Fruit fly (Drosophila melanogaster) whole organism, pupa: ENCODE data around the gene CG11837.

ENCODE experiments used
- CG15710 ChIP-seq: fragments of 200-800 bp; sonication (Bioruptor generic); optimal IDR thresholded peaks from 2 replicates; lab custom pipeline; 2018; ENCODE audit warnings: missing biosample characterization, mild to moderate bottlenecking, missing genetic modification characterization, moderate library complexity
- CG34367 ChIP-seq: fragments of 200-800 bp; sonication (Bioruptor generic); optimal IDR thresholded peaks from 2 replicates; lab custom pipeline; 2018; ENCODE audit warnings: missing biosample characterization, mild to moderate bottlenecking, missing genetic modification characterization
- CG4496 ChIP-seq: fragments of 200-800 bp; sonication (Bioruptor generic); IDR thresholded peaks from 3 replicates; pipeline ENCODE4 v1.3.6; 2022; ENCODE audit warnings: missing biosample characterization, missing genetic modification characterization
- CG8159 ChIP-seq: fragments of 200-800 bp; sonication (Bioruptor generic); optimal IDR thresholded peaks from 3 replicates; lab custom pipeline; 2018; ENCODE audit warnings: missing biosample characterization, mild to moderate bottlenecking, missing genetic modification characterization, moderate library complexity
- CG8301 ChIP-seq: fragments of 200-800 bp; sonication (Bioruptor generic); optimal IDR thresholded peaks from 2 replicates; lab custom pipeline; 2018; ENCODE audit warnings: missing biosample characterization, mild to moderate bottlenecking, missing genetic modification characterization
- D1 ChIP-seq: fragments of 200-800 bp; sonication (Bioruptor generic); optimal IDR thresholded peaks from 2 replicates; lab custom pipeline; 2018; ENCODE audit warnings: missing biosample characterization, mild to moderate bottlenecking, missing genetic modification characterization, moderate library complexity
- EcR ChIP-seq: fragments of 200-800 bp; sonication (Bioruptor generic); optimal IDR thresholded peaks from 3 replicates; lab custom pipeline; 2019; ENCODE audit warnings: missing biosample characterization, missing genetic modification characterization, mild to moderate bottlenecking, moderate library complexity, missing genetic modification reagents
- Ets98B ChIP-seq: fragments of 200-800 bp; sonication (Bioruptor generic); IDR thresholded peaks from 2 replicates; pipeline ENCODE4 v1.3.6; 2022; ENCODE audit warnings: missing biosample characterization, missing genetic modification characterization
- Pif1A ChIP-seq: fragments of 200-800 bp; sonication (Bioruptor generic); optimal IDR thresholded peaks from 3 replicates; lab custom pipeline; 2016; ENCODE audit warnings: missing biosample characterization, missing genetic modification characterization
- Pif1B ChIP-seq: fragments of 200-800 bp; sonication (Bioruptor generic); optimal IDR thresholded peaks from 3 replicates; lab custom pipeline; 2016; ENCODE audit warnings: missing biosample characterization, missing genetic modification characterization
- Snoo ChIP-seq: fragments of 200-800 bp; sonication (Bioruptor generic); optimal IDR thresholded peaks from 3 replicates; lab custom pipeline; 2017; ENCODE audit warnings: missing biosample characterization, mild to moderate bottlenecking, missing genetic modification characterization, inconsistent platforms
- gl ChIP-seq: fragments of 200-800 bp; sonication (Bioruptor generic); optimal IDR thresholded peaks from 2 replicates; lab custom pipeline; 2018; ENCODE audit warnings: missing biosample characterization, mild to moderate bottlenecking, missing genetic modification characterization

DNA sequence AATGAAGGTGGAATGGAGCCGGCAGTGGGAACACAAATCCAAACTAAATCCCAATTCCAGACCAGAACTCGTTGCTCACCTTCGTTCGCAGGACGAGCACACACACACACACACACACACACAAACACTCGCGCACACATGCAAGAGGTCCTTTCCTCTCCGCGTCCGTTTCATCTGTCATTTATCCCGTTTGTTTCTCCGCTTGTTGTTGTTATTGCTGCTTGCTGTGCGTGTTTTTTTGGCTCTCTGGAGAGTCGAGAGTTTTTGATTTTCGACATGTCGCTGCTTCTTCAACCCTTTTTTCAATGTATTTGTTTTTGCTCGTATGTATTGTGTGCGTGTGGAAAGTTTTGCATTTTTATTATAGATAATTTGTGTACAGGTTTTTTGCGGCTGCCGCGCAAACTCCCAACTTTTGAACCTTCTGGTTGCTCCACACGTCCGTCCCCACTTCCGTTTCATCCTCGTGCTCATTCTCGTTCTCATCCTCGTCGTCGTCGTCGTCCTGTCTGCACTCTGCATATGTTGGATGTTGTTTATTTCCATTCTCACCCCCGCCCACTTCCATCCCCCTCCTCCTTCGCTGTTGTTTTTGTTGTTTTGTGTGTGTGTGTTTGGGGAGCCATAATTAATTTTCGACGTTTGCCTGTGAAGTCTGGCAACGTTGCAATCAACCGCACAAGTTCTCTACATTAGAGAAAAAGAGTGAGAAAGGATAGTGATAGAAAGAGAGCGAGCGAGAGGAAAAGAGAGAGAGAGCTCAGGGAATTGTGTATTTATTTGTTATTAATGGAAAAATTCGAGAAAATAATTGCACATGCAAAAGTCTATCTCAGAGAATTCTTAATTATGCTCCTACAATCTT is 20.1 kb downstream of the CG11837 start:
- TF ChIP-seq D1 = no peak
- TF ChIP-seq CG4496 (GFP tag; lab: Robert Waterston, UW) = no peak
- TF ChIP-seq CG15710 (tag; lab: Kevin White, UChicago) = no peak
- TF ChIP-seq Ets98B (GFP tag; lab: Robert Waterston, UW) = no peak
- no peak for TF ChIP-seq CG8159
- TF ChIP-seq EcR (GFP tag; lab: Kevin White, UChicago) = no peak
- no peak for TF ChIP-seq Snoo (tag; lab: Kevin White, UChicago)
- no peak for TF ChIP-seq gl (tag; lab: Kevin White, UChicago)
- TF ChIP-seq Pif1A = no peak
- no peak for TF ChIP-seq CG34367 (tag; lab: Kevin White, UChicago)
- no peak for TF ChIP-seq CG8301 (tag; lab: Kevin White, UChicago)
- no peak for TF ChIP-seq Pif1B (GFP tag; lab: Kevin White, UChicago)
